Worm (Caenorhabditis elegans) whole organism, early embryonic: ENCODE results near the gene clec-165.

Experiments used
- B0310.2 ChIP-seq: sonication (generic microtip); optimal IDR thresholded peaks from 2 replicates; lab custom pipeline; 2016; ENCODE audit warnings: mild to moderate bottlenecking, missing genetic modification characterization, missing compliant biosample characterization
- F13C5.2 ChIP-seq: sonication (generic microtip); optimal IDR thresholded peaks from 2 replicates; lab custom pipeline; 2017; ENCODE audit warnings: mild to moderate bottlenecking, missing genetic modification characterization, inconsistent platforms, missing compliant biosample characterization
- ama-1 ChIP-seq: fragments of 150-350 bp; optimal IDR thresholded peaks from 2 replicates; lab custom pipeline; 2014
- ets-7 ChIP-seq: sonication (generic microtip); optimal IDR thresholded peaks from 2 replicates; lab custom pipeline; 2016; ENCODE audit warnings: missing genotype, missing genetic modification characterization, missing compliant biosample characterization
- hmbx-1 ChIP-seq: sonication (generic microtip); optimal IDR thresholded peaks from 2 replicates; lab custom pipeline; 2016; ENCODE audit warnings: mild to moderate bottlenecking, missing genetic modification characterization, missing compliant biosample characterization
- pes-1 ChIP-seq: fragments of 200-800 bp; sonication (Bioruptor generic); IDR thresholded peaks from 2 replicates; pipeline ENCODE4 v1.3.6; 2022; ENCODE audit warnings: missing genetic modification reagents, missing genetic modification characterization, missing compliant biosample characterization
- sea-1 ChIP-seq: fragments of 200-800 bp; sonication (Bioruptor generic); conservative IDR thresholded peaks from 2 replicates; pipeline ENCODE4 v1.3.6; 2022; ENCODE audit warnings: missing genetic modification characterization, missing compliant biosample characterization
- tbx-11 ChIP-seq: fragments of 200-800 bp; sonication (Bioruptor generic); IDR thresholded peaks from 2 replicates; pipeline ENCODE4 v1.3.6; 2022; ENCODE audit warnings: missing genetic modification characterization, missing compliant biosample characterization
- tbx-37 ChIP-seq: fragments of 200-800 bp; sonication (Bioruptor generic); conservative IDR thresholded peaks from 2 replicates; pipeline ENCODE4 v1.3.6; 2022; ENCODE audit warnings: missing genetic modification reagents, missing genetic modification characterization, missing compliant biosample characterization
- tra-4 ChIP-seq: sonication (generic microtip); optimal IDR thresholded peaks from 2 replicates; lab custom pipeline; 2017; ENCODE audit warnings: missing genetic modification characterization, missing compliant biosample characterization

DNA sequence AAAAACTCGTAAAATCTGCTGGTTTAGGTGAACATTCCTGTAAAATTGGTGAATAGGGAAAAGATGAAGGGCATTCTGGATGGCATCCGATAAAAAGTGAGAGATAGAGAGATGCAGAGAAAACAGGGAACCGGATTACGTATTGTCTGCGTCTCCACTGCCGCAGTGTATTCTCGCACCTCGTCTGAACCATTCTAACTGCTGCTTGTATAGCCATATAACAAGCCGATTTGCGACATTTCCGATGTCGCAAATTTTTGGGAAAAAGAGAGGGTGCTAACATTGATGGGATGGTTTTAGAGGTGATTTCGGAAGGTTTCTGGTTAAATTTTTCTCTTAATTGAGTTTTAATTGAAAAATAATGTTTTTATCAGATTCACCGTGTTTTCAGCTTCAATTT lies 25.5 kb downstream of the clec-165 start, which contains the start of gene W09G12.10:
- TF ChIP-seq tbx-11 (GFP tag; lab: Robert Waterston, UW) (no peak), F13C5.2 (tag; lab: Kevin White, UChicago) (no peak), ama-1 (lab: Kevin White, UChicago) (no peak), pes-1 (GFP tag; lab: Robert Waterston, UW) (no peak), B0310.2 (no peak), hmbx-1 (no peak), tbx-37 (GFP tag; lab: Robert Waterston, UW) (no peak), tra-4 (no peak), sea-1 (GFP tag; lab: Robert Waterston, UW) (no peak), ets-7 (tag; lab: Kevin White, UChicago) (no peak)
